Worm (Caenorhabditis elegans): Measurements from ENCODE around the gene Y32B12B.8.

The Y32B12B.8 gene

ce11 chrV:16535172-16535571 lies at the start of gene Y32B12B.8:
TSS of gene Y32B12B.8 (plus strand) at chrV:16535472.
- TF ChIP-seq scrt-1 (GFP tag; IDR thresholded peaks at IDR 0.05): no peak
- TF ChIP-seq hmbx-1 (tag; optimal IDR thresholded peaks at IDR 0.05): no peak
- TF ChIP-seq ets-7 (tag; optimal IDR thresholded peaks at IDR 0.05): no peak
- no peak for TF ChIP-seq ceh-13 (GFP tag; optimal IDR thresholded peaks at IDR 0.05)
- TF ChIP-seq tra-4 (tag; optimal IDR thresholded peaks at IDR 0.05): no peak
- no peak for TF ChIP-seq tbx-37 (GFP tag; conservative IDR thresholded peaks at IDR 0.05)
- TF ChIP-seq ama-1 (optimal IDR thresholded peaks at IDR 0.05): no peak
- TF ChIP-seq hmg-4 (GFP tag; optimal IDR thresholded peaks at IDR 0.05): no peak
- no peak for TF ChIP-seq aly-1 (tag; optimal IDR thresholded peaks at IDR 0.05)
- no peak for TF ChIP-seq F13C5.2 (tag; optimal IDR thresholded peaks at IDR 0.05)

ce11 chrV:16487474-16487873 lies 47.8 kb upstream of the Y32B12B.8 start, which contains the start of gene Y32B12A.5:
TSS of gene Y32B12A.5 (minus strand) at chrV:16487574.
- TF ChIP-seq scrt-1 (GFP tag; IDR thresholded peaks at IDR 0.05): no peak

- TF ChIP-seq pes-1 (GFP tag; IDR thresholded peaks at IDR 0.05): no peak
- TF ChIP-seq F13C5.2 (tag; optimal IDR thresholded peaks at IDR 0.05): no peak
- TF ChIP-seq ceh-36 (tag; optimal IDR thresholded peaks at IDR 0.05): no peak
- TF ChIP-seq tra-4 (tag; optimal IDR thresholded peaks at IDR 0.05): no peak
- TF ChIP-seq B0310.2 (tag; optimal IDR thresholded peaks at IDR 0.05): no peak
- no peak for TF ChIP-seq sea-1 (GFP tag; conservative IDR thresholded peaks at IDR 0.05)
- no peak for TF ChIP-seq ceh-13 (GFP tag; optimal IDR thresholded peaks at IDR 0.05)
- TF ChIP-seq flt-1 (GFP tag; IDR thresholded peaks at IDR 0.05): no peak
- TF ChIP-seq hmbx-1 (tag; optimal IDR thresholded peaks at IDR 0.05): no peak
- no peak for TF ChIP-seq tbx-37 (GFP tag; conservative IDR thresholded peaks at IDR 0.05)
- TF ChIP-seq ama-1 (optimal IDR thresholded peaks at IDR 0.05): no peak
- TF ChIP-seq hmg-4 (GFP tag; optimal IDR thresholded peaks at IDR 0.05): no peak
- no peak for TF ChIP-seq tbx-11 (GFP tag; IDR thresholded peaks at IDR 0.05)
- TF ChIP-seq hnd-1 (tag; optimal IDR thresholded peaks at IDR 0.05): no peak
- no peak for TF ChIP-seq aly-1 (tag; optimal IDR thresholded peaks at IDR 0.05)
These were observed 47.1 kb upstream of the Y32B12B.8 start, which contains the start of gene sqst-4 for ce11 chrV:16488172-16488571. TSS of gene sqst-4 (plus strand) at chrV:16488472.

- no peak for TF ChIP-seq ets-7 (tag; optimal IDR thresholded peaks at IDR 0.05)
- TF ChIP-seq hmg-4 (GFP tag; optimal IDR thresholded peaks at IDR 0.05): no peak
- TF ChIP-seq sea-1 (GFP tag; conservative IDR thresholded peaks at IDR 0.05): no peak
- no peak for TF ChIP-seq tra-4 (tag; optimal IDR thresholded peaks at IDR 0.05)
- no peak for TF ChIP-seq flt-1 (GFP tag; IDR thresholded peaks at IDR 0.05)
- TF ChIP-seq B0310.2 (tag; optimal IDR thresholded peaks at IDR 0.05): no peak
- no peak for TF ChIP-seq ceh-36 (tag; optimal IDR thresholded peaks at IDR 0.05)
- TF ChIP-seq pes-1 (GFP tag; IDR thresholded peaks at IDR 0.05): no peak
- TF ChIP-seq ama-1 (optimal IDR thresholded peaks at IDR 0.05): no peak
- no peak for TF ChIP-seq hnd-1 (tag; optimal IDR thresholded peaks at IDR 0.05)
- TF ChIP-seq F13C5.2 (tag; optimal IDR thresholded peaks at IDR 0.05): no peak
- TF ChIP-seq ceh-13 (GFP tag; optimal IDR thresholded peaks at IDR 0.05): no peak
- no peak for TF ChIP-seq tbx-37 (GFP tag; conservative IDR thresholded peaks at IDR 0.05)
These were observed 40.9 kb upstream of the Y32B12B.8 start, which contains the start of gene comt-2 for ce11 chrV:16494359-16494758. TSS of gene comt-2 (minus strand) at chrV:16494489.

ce11 chrV:16497504-16497903 lies 37.8 kb upstream of the Y32B12B.8 start, which contains the start of gene srh-136:
TSS of gene srh-136 (minus strand) at chrV:16497596.
- TF ChIP-seq hnd-1 (tag; optimal IDR thresholded peaks at IDR 0.05) (no peak), ceh-36 (tag; optimal IDR thresholded peaks at IDR 0.05) (no peak), pes-1 (GFP tag; IDR thresholded peaks at IDR 0.05) (no peak), hmg-4 (GFP tag; optimal IDR thresholded peaks at IDR 0.05) (no peak), aly-1 (tag; optimal IDR thresholded peaks at IDR 0.05) (no peak), B0310.2 (tag; optimal IDR thresholded peaks at IDR 0.05) (no peak)

ce11 chrV:16499006-16499405 lies 36.3 kb upstream of the Y32B12B.8 start, which contains the start of gene F36D3.1:
TSS of gene F36D3.1 (plus strand) at chrV:16499352.
- TF ChIP-seq tbx-37 (GFP tag; conservative IDR thresholded peaks at IDR 0.05): no peak
- no peak for TF ChIP-seq ceh-13 (GFP tag; optimal IDR thresholded peaks at IDR 0.05)
- TF ChIP-seq tra-4 (tag; optimal IDR thresholded peaks at IDR 0.05): no peak
- no peak for TF ChIP-seq aly-1 (tag; optimal IDR thresholded peaks at IDR 0.05)
- no peak for TF ChIP-seq ama-1 (optimal IDR thresholded peaks at IDR 0.05)
- TF ChIP-seq F13C5.2 (tag; optimal IDR thresholded peaks at IDR 0.05): no peak
- TF ChIP-seq B0310.2 (tag; optimal IDR thresholded peaks at IDR 0.05): no peak

- TF ChIP-seq ets-7 (tag; optimal IDR thresholded peaks at IDR 0.05) (no peak), sea-1 (GFP tag; conservative IDR thresholded peaks at IDR 0.05) (no peak), ceh-13 (GFP tag; optimal IDR thresholded peaks at IDR 0.05) (no peak), ama-1 (optimal IDR thresholded peaks at IDR 0.05) (no peak), flt-1 (GFP tag; IDR thresholded peaks at IDR 0.05) (no peak), hmbx-1 (tag; optimal IDR thresholded peaks at IDR 0.05) (no peak), tbx-37 (GFP tag; conservative IDR thresholded peaks at IDR 0.05) (no peak), pes-1 (GFP tag; IDR thresholded peaks at IDR 0.05) (no peak), B0310.2 (tag; optimal IDR thresholded peaks at IDR 0.05) (no peak), hnd-1 (tag; optimal IDR thresholded peaks at IDR 0.05) (no peak), scrt-1 (GFP tag; IDR thresholded peaks at IDR 0.05) (no peak), F13C5.2 (tag; optimal IDR thresholded peaks at IDR 0.05) (no peak), hmg-4 (GFP tag; optimal IDR thresholded peaks at IDR 0.05) (no peak), aly-1 (tag; optimal IDR thresholded peaks at IDR 0.05) (no peak), ceh-36 (tag; optimal IDR thresholded peaks at IDR 0.05) (no peak), tbx-11 (GFP tag; IDR thresholded peaks at IDR 0.05) (no peak), tra-4 (tag; optimal IDR thresholded peaks at IDR 0.05) (no peak)
These were observed 32.1 kb upstream of the Y32B12B.8 start, which contains the start of gene F36D3.14 for ce11 chrV:16503164-16503563. TSS of gene F36D3.14 (minus strand) at chrV:16503264.

- no peak for TF ChIP-seq hmbx-1 (tag; optimal IDR thresholded peaks at IDR 0.05)
- no peak for TF ChIP-seq pes-1 (GFP tag; IDR thresholded peaks at IDR 0.05)
- no peak for TF ChIP-seq ets-7 (tag; optimal IDR thresholded peaks at IDR 0.05)
- no peak for TF ChIP-seq F13C5.2 (tag; optimal IDR thresholded peaks at IDR 0.05)
- no peak for TF ChIP-seq tbx-37 (GFP tag; conservative IDR thresholded peaks at IDR 0.05)
- TF ChIP-seq B0310.2 (tag; optimal IDR thresholded peaks at IDR 0.05): no peak
- TF ChIP-seq tra-4 (tag; optimal IDR thresholded peaks at IDR 0.05): no peak
- no peak for TF ChIP-seq ceh-13 (GFP tag; optimal IDR thresholded peaks at IDR 0.05)
- no peak for TF ChIP-seq sea-1 (GFP tag; conservative IDR thresholded peaks at IDR 0.05)
- TF ChIP-seq hmg-4 (GFP tag; optimal IDR thresholded peaks at IDR 0.05): no peak
- no peak for TF ChIP-seq tbx-11 (GFP tag; IDR thresholded peaks at IDR 0.05)
- no peak for TF ChIP-seq hnd-1 (tag; optimal IDR thresholded peaks at IDR 0.05)
These were observed 29.4 kb upstream of the Y32B12B.8 start, which contains the start of gene nhr-54 for ce11 chrV:16505828-16506227. TSS of gene nhr-54 (minus strand) at chrV:16505928.

All from whole organism, early embryonic.